Fruit fly (Drosophila melanogaster): ENCODE data around the gene CG3223.
A peak's percentile ranks its signal among the peaks of the same experiment; 100 is the strongest.

Gene CG3223

dm6 chr3R:7999530-8000116, 9.6 kb upstream of the CG3223 start, which contains the start of gene PIG-H:
Gene PIG-H (plus strand): TSS chr3R:7999832.
- TF ChIP-seq CG2116 (GFP tag; optimal IDR thresholded peaks at IDR 0.05), result peak; percentile 24
- TF ChIP-seq MTF-1 (GFP tag; optimal IDR thresholded peaks at IDR 0.05; ENCODE audit: borderline replicate concordance), result no peak
- TF ChIP-seq CG10431 (GFP tag; optimal IDR thresholded peaks at IDR 0.05), result peak; percentile 53
- TF ChIP-seq CG2120 (GFP tag; optimal IDR thresholded peaks at IDR 0.05), result peak; percentile 4
- peak; percentile 19 for TF ChIP-seq CG10267 (tag; optimal IDR thresholded peaks at IDR 0.05)
- TF ChIP-seq Sry-β (GFP tag; optimal IDR thresholded peaks at IDR 0.05), result peak; percentile 9
- TF ChIP-seq br (optimal IDR thresholded peaks at IDR 0.05), result no peak
- TF ChIP-seq Lim3 (GFP tag; IDR thresholded peaks at IDR 0.05), result no peak
- TF ChIP-seq CG8944 (GFP tag; optimal IDR thresholded peaks at IDR 0.05), result no peak
- TF ChIP-seq Rx (GFP tag; IDR thresholded peaks at IDR 0.05), result no peak
- peak; percentile 19 for TF ChIP-seq zen (tag; optimal IDR thresholded peaks at IDR 0.05)
- TF ChIP-seq CG2712 (tag; optimal IDR thresholded peaks at IDR 0.05), result peak; percentile 44
- peak; percentile 56; the same call in 1 of the 2 replicates for TF ChIP-seq MBD-R2 (GFP tag; IDR thresholded peaks at IDR 0.05)
- no peak for TF ChIP-seq CG2875 (GFP tag; optimal IDR thresholded peaks at IDR 0.05)
- TF ChIP-seq cas (GFP tag; IDR thresholded peaks at IDR 0.05), result no peak
- peak; percentile 35 for TF ChIP-seq BEAF-32 (GFP tag; optimal IDR thresholded peaks at IDR 0.05)
- TF ChIP-seq CG1602 (GFP tag; optimal IDR thresholded peaks at IDR 0.05), result peak; percentile 10
- TF ChIP-seq Hsf (GFP tag; optimal IDR thresholded peaks at IDR 0.05), result peak; percentile 9
- TF ChIP-seq Vsx1 (GFP tag; optimal IDR thresholded peaks at IDR 0.05), result no peak
- TF ChIP-seq CG4404 (GFP tag; IDR thresholded peaks at IDR 0.05), result no peak
- TF ChIP-seq CG8290 (GFP tag; optimal IDR thresholded peaks at IDR 0.05), result no peak
- no peak for TF ChIP-seq CG8290 (tag; optimal IDR thresholded peaks at IDR 0.05)
- TF ChIP-seq tio (GFP tag; optimal IDR thresholded peaks at IDR 0.05), result no peak
- no peak for TF ChIP-seq CG6813 (GFP tag; optimal IDR thresholded peaks at IDR 0.05)
- peak; percentile 17 for TF ChIP-seq sug (tag; optimal IDR thresholded peaks at IDR 0.05)
- TF ChIP-seq D19A (tag; optimal IDR thresholded peaks at IDR 0.05), result peak; percentile 9
- TF ChIP-seq CG8359 (GFP tag; optimal IDR thresholded peaks at IDR 0.05; ENCODE audit: borderline replicate concordance), result no peak
- TF ChIP-seq sens (GFP tag), result peak; percentile 51
- TF ChIP-seq CG2678 (tag; optimal IDR thresholded peaks at IDR 0.05), result peak; percentile 14
- TF ChIP-seq CG4707 (GFP tag; optimal IDR thresholded peaks at IDR 0.05), result no peak
- peak; percentile 6 for TF ChIP-seq CG13424 (tag; optimal IDR thresholded peaks at IDR 0.05)
- TF ChIP-seq CG32767 (GFP tag; IDR thresholded peaks at IDR 0.05), result no peak
- TF ChIP-seq CG17361 (GFP tag; IDR thresholded peaks at IDR 0.05), result peak; percentile 56; the same call in 2 of the 3 replicates
- peak; percentile 37 for TF ChIP-seq CG3995 (GFP tag; optimal IDR thresholded peaks at IDR 0.05)
- TF ChIP-seq CG18262 (tag; optimal IDR thresholded peaks at IDR 0.05), result peak; percentile 7
- no peak for TF ChIP-seq CG6683 (GFP tag; optimal IDR thresholded peaks at IDR 0.05)
- no peak for TF ChIP-seq CG13296 (GFP tag; optimal IDR thresholded peaks at IDR 0.05)
- peak; percentile 36 for TF ChIP-seq Nf-YC (tag; optimal IDR thresholded peaks at IDR 0.05)
- peak; percentile 54 for TF ChIP-seq phol (tag; optimal IDR thresholded peaks at IDR 0.05)
- no peak for TF ChIP-seq CG13123 (GFP tag; optimal IDR thresholded peaks at IDR 0.05)
- no peak for TF ChIP-seq CG4328 (GFP tag; optimal IDR thresholded peaks at IDR 0.05)
- peak; percentile 55 for TF ChIP-seq nmo (GFP tag; optimal IDR thresholded peaks at IDR 0.05)
- peak; percentile 88 for TF ChIP-seq CG7357 (GFP tag; IDR thresholded peaks at IDR 0.05)
- TF ChIP-seq Opbp (GFP tag; IDR thresholded peaks at IDR 0.05; ENCODE audit: partially characterized antibody), result no peak
- TF ChIP-seq trem (tag; optimal IDR thresholded peaks at IDR 0.05), result peak; percentile 40
- TF ChIP-seq CoRest (tag; optimal IDR thresholded peaks at IDR 0.05), result peak; percentile 43
- TF ChIP-seq CG12155 (GFP tag; optimal IDR thresholded peaks at IDR 0.05), result peak; percentile 2
- peak; percentile 70 for TF ChIP-seq Lhr (GFP tag; optimal IDR thresholded peaks at IDR 0.05)
- TF ChIP-seq lola (GFP tag; optimal IDR thresholded peaks at IDR 0.05), result peak in 1 of 3 experiments; percentile 22
- TF ChIP-seq CG6689 (GFP tag; IDR thresholded peaks at IDR 0.05), result peak; percentile 47; the same call in 1 of the 2 replicates
